Fruit fly (Drosophila melanogaster) whole organism, embryonic: ENCODE results near the gene CG17224.
A peak's percentile ranks its signal among the peaks of the same experiment; 100 is the strongest.

Source experiments
- B-H1 ChIP-seq: fragments of 200-800 bp; sonication (Bioruptor generic); IDR thresholded peaks from 3 replicates; pipeline ENCODE4 v1.3.6; 2022; ENCODE audit warnings: missing biosample characterization, missing genetic modification characterization
- CG10267 ChIP-seq: fragments of 200-800 bp; sonication (Bioruptor generic); optimal IDR thresholded peaks from 2 replicates; lab custom pipeline; 2018; ENCODE audit warnings: missing biosample characterization, mild to moderate bottlenecking, missing genetic modification characterization, moderate library complexity
- CG10979 ChIP-seq: fragments of 200-800 bp; sonication (Bioruptor generic); optimal IDR thresholded peaks from 2 replicates; lab custom pipeline; 2018; ENCODE audit warnings: missing biosample characterization, mild to moderate bottlenecking, missing genetic modification characterization, moderate library complexity
- CG11085 ChIP-seq: fragments of 200-800 bp; sonication (Bioruptor generic); IDR thresholded peaks from 2 replicates; pipeline ENCODE4 v1.3.6; 2022; ENCODE audit warnings: missing biosample characterization, missing genetic modification characterization
- CG11695 ChIP-seq: fragments of 200-800 bp; sonication (Bioruptor generic); IDR thresholded peaks from 3 replicates; pipeline ENCODE4 v1.3.6; 2022; ENCODE audit warnings: missing biosample characterization, missing genetic modification characterization
- CG12299 ChIP-seq: fragments of 200-800 bp; sonication (Bioruptor generic); optimal IDR thresholded peaks from 2 replicates; lab custom pipeline; 2018; ENCODE audit warnings: missing biosample characterization, mild to moderate bottlenecking, missing genetic modification characterization
- CG16813 ChIP-seq: fragments of 200-800 bp; sonication (Bioruptor generic); IDR thresholded peaks from 3 replicates; pipeline ENCODE4 v1.3.6; 2022; ENCODE audit warnings: missing biosample characterization, missing genetic modification characterization; ENCODE audit not compliant: partially characterized antibody
- CG16863 ChIP-seq: fragments of 200-800 bp; sonication (Bioruptor generic); optimal IDR thresholded peaks from 3 replicates; lab custom pipeline; 2016; ENCODE audit warnings: missing biosample characterization, missing genetic modification characterization
- CG2120 ChIP-seq: fragments of 200-800 bp; sonication (Bioruptor generic); optimal IDR thresholded peaks from 3 replicates; lab custom pipeline; 2016; ENCODE audit warnings: missing biosample characterization, missing genetic modification characterization
- CG2889 ChIP-seq: fragments of 200-800 bp; sonication (Bioruptor generic); IDR thresholded peaks from 3 replicates; pipeline ENCODE4 v1.3.6; 2022; ENCODE audit warnings: missing biosample characterization, missing genetic modification characterization
- CG3065 ChIP-seq: fragments of 200-800 bp; sonication (Bioruptor generic); optimal IDR thresholded peaks from 2 replicates; lab custom pipeline; 2016; ENCODE audit warnings: missing biosample characterization, missing genetic modification characterization
- CG31365 ChIP-seq: fragments of 200-800 bp; sonication (Bioruptor generic); optimal IDR thresholded peaks from 2 replicates; lab custom pipeline; 2018; ENCODE audit warnings: missing biosample characterization, mild to moderate bottlenecking, missing genetic modification characterization
- CG3163 ChIP-seq: fragments of 200-800 bp; sonication (Bioruptor generic); optimal IDR thresholded peaks from 3 replicates; lab custom pipeline; 2016; ENCODE audit warnings: missing biosample characterization, missing genetic modification characterization
- CG4707 ChIP-seq: fragments of 200-800 bp; sonication (Bioruptor generic); optimal IDR thresholded peaks from 2 replicates; lab custom pipeline; 2018; ENCODE audit warnings: missing biosample characterization, mild to moderate bottlenecking, missing genetic modification characterization, moderate library complexity
- CG4820 ChIP-seq: fragments of 200-800 bp; sonication (Bioruptor generic); optimal IDR thresholded peaks from 3 replicates; lab custom pipeline; 2016; ENCODE audit warnings: missing biosample characterization, missing genetic modification characterization
- CG7987 ChIP-seq: fragments of 200-800 bp; sonication (Bioruptor generic); optimal IDR thresholded peaks from 2 replicates; lab custom pipeline; 2018; ENCODE audit warnings: missing biosample characterization, mild to moderate bottlenecking, missing genetic modification characterization, moderate library complexity
- CG9727 ChIP-seq: fragments of 200-800 bp; sonication (Bioruptor generic); optimal IDR thresholded peaks from 3 replicates; lab custom pipeline; 2017; ENCODE audit warnings: missing biosample characterization, mild to moderate bottlenecking, missing genetic modification characterization
- CG9817 ChIP-seq: fragments of 200-800 bp; sonication (Bioruptor generic); optimal IDR thresholded peaks from 2 replicates; lab custom pipeline; 2018; ENCODE audit warnings: missing biosample characterization, mild to moderate bottlenecking, missing genetic modification characterization, moderate library complexity
- CTCF ChIP-seq: fragments of 200-800 bp; sonication (Bioruptor generic); optimal IDR thresholded peaks from 2 replicates; lab custom pipeline; 2017; ENCODE audit warnings: missing biosample characterization, mild to moderate bottlenecking, missing genetic modification characterization, moderate library complexity
- CkIIα-i1 ChIP-seq: fragments of 200-800 bp; sonication (Bioruptor generic); IDR thresholded peaks from 2 replicates; pipeline ENCODE4 v1.3.6; 2022; ENCODE audit warnings: missing biosample characterization, missing genetic modification characterization
- Dad ChIP-seq: fragments of 200-800 bp; sonication (Bioruptor generic); optimal IDR thresholded peaks from 3 replicates; lab custom pipeline; 2016; ENCODE audit warnings: missing biosample characterization, missing genetic modification characterization
- Hr39 ChIP-seq: fragments of >200 bp; optimal IDR thresholded peaks from 2 replicates; lab custom pipeline; 2017
- Jarid2 ChIP-seq: fragments of 200-800 bp; sonication (Bioruptor generic); optimal IDR thresholded peaks from 3 replicates; lab custom pipeline; 2017; ENCODE audit warnings: mild to moderate bottlenecking, missing biosample characterization, missing genetic modification reagents, missing genetic modification characterization
- MBD-R2 ChIP-seq: fragments of 200-800 bp; sonication (Bioruptor generic); IDR thresholded peaks from 2 replicates; pipeline ENCODE4 v1.3.6; 2022; ENCODE audit warnings: missing biosample characterization, missing genetic modification characterization
- Mad ChIP-seq: fragments of 200-800 bp; sonication (Bioruptor generic); optimal IDR thresholded peaks from 2 replicates; lab custom pipeline; 2016; ENCODE audit warnings: missing biosample characterization, missing genetic modification characterization
- Ptx1 ChIP-seq: fragments of 200-800 bp; sonication (Bioruptor generic); IDR thresholded peaks from 2 replicates; pipeline ENCODE4 v1.3.6; 2022; ENCODE audit warnings: missing biosample characterization, missing genetic modification characterization
- Sox100B ChIP-seq: fragments of 200-800 bp; sonication (Bioruptor generic); optimal IDR thresholded peaks from 3 replicates; lab custom pipeline; 2018; ENCODE audit warnings: missing biosample characterization, mild to moderate bottlenecking, missing genetic modification characterization
- Stat92E ChIP-seq, 3 experiments: fragments of >200 bp in 2 of 3; fragments of 200-800 bp in 1 of 3; sonication (Bioruptor generic) in 1 of 3; optimal IDR thresholded peaks; 2 replicates each; lab custom pipeline; 2017 to 2019; ENCODE audit warnings: missing biosample characterization in 3 of 3, missing genetic modification characterization in 3 of 3, mild to moderate bottlenecking in 1 of 3, moderate library complexity in 1 of 3
- Vsx1 ChIP-seq: fragments of 200-800 bp; sonication (Bioruptor generic); optimal IDR thresholded peaks from 2 replicates; lab custom pipeline; 2017; ENCODE audit warnings: missing biosample characterization, mild to moderate bottlenecking, missing genetic modification characterization, missing genetic modification reagents
- Xrp1 ChIP-seq: fragments of 200-800 bp; sonication (Bioruptor generic); IDR thresholded peaks from 2 replicates; pipeline ENCODE4 v1.3.6; 2022; ENCODE audit warnings: missing biosample characterization, missing genetic modification characterization
- ase ChIP-seq: fragments of 200-800 bp; sonication (Bioruptor generic); IDR thresholded peaks from 3 replicates; pipeline ENCODE4 v1.3.6; 2022; ENCODE audit warnings: missing biosample characterization, missing genetic modification characterization
- az2 ChIP-seq: fragments of 200-800 bp; sonication (Bioruptor generic); optimal IDR thresholded peaks from 3 replicates; lab custom pipeline; 2016; ENCODE audit warnings: missing biosample characterization, missing genetic modification characterization
- bsh ChIP-seq, 2 experiments: fragments of 200-800 bp; sonication (Bioruptor generic); optimal IDR thresholded peaks; 2 replicates each; lab custom pipeline; 2017 to 2018; ENCODE audit warnings: mild to moderate bottlenecking in 2 of 2, missing biosample characterization in 2 of 2, missing genetic modification characterization in 2 of 2, moderate library complexity in 1 of 2
- cad ChIP-seq: fragments of >200 bp; optimal IDR thresholded peaks from 2 replicates; lab custom pipeline; 2017; ENCODE audit warnings: missing biosample characterization, missing genetic modification characterization
- danr ChIP-seq: fragments of 200-800 bp; sonication (Bioruptor generic); IDR thresholded peaks from 2 replicates; pipeline ENCODE4 v1.3.6; 2022; ENCODE audit warnings: missing biosample characterization, missing genetic modification characterization
- dm ChIP-seq: fragments of 200-800 bp; sonication (Bioruptor generic); optimal IDR thresholded peaks from 3 replicates; lab custom pipeline; 2016; ENCODE audit warnings: missing biosample characterization, missing genetic modification characterization
- dmrt99B ChIP-seq: fragments of 200-800 bp; sonication (Bioruptor generic); optimal IDR thresholded peaks from 2 replicates; lab custom pipeline; 2018; ENCODE audit warnings: missing biosample characterization, mild to moderate bottlenecking, missing genetic modification characterization, moderate library complexity
- ems ChIP-seq: fragments of 200-800 bp; sonication (Bioruptor generic); optimal IDR thresholded peaks from 3 replicates; lab custom pipeline; 2016; ENCODE audit warnings: missing biosample characterization, missing genetic modification characterization
- gce ChIP-seq: fragments of 200-800 bp; sonication (Bioruptor generic); IDR thresholded peaks from 3 replicates; pipeline ENCODE4 v1.3.6; 2022; ENCODE audit warnings: missing biosample characterization, missing genetic modification characterization
- insv ChIP-seq, 2 experiments: fragments of 200-800 bp; sonication (Bioruptor generic); optimal IDR thresholded peaks; 3 replicates each; lab custom pipeline; 2016 to 2018; ENCODE audit warnings: missing biosample characterization in 2 of 2, missing genetic modification characterization in 2 of 2
- jigr1 ChIP-seq: fragments of 200-800 bp; sonication (Bioruptor generic); IDR thresholded peaks from 3 replicates; pipeline ENCODE4 v1.3.6; 2022; ENCODE audit warnings: missing biosample characterization, missing genetic modification characterization
- lab ChIP-seq: fragments of 200-800 bp; sonication (Bioruptor generic); optimal IDR thresholded peaks from 3 replicates; lab custom pipeline; 2017; ENCODE audit warnings: missing biosample characterization, missing genetic modification characterization, mild to moderate bottlenecking, moderate library complexity, missing genetic modification reagents
- maf-S ChIP-seq: fragments of 200-800 bp; sonication (Bioruptor generic); optimal IDR thresholded peaks from 2 replicates; lab custom pipeline; 2016; ENCODE audit warnings: missing biosample characterization, missing genetic modification characterization
- nerfin-2 ChIP-seq: fragments of 200-800 bp; sonication (Bioruptor generic); IDR thresholded peaks from 2 replicates; pipeline ENCODE4 v1.3.6; 2022; ENCODE audit warnings: missing biosample characterization, missing genetic modification characterization; ENCODE audit not compliant: partially characterized antibody
- pita ChIP-seq: fragments of 200-800 bp; sonication (Bioruptor generic); optimal IDR thresholded peaks from 2 replicates; lab custom pipeline; 2017; ENCODE audit warnings: missing biosample characterization, mild to moderate bottlenecking, missing genetic modification characterization
- repo ChIP-seq: fragments of 200-800 bp; sonication (Bioruptor generic); optimal IDR thresholded peaks from 2 replicates; lab custom pipeline; 2016; ENCODE audit warnings: missing biosample characterization, missing genetic modification characterization
- sc ChIP-seq, 3 experiments: fragments of >200 bp in 2 of 3; fragments of 200-800 bp in 1 of 3; sonication (Bioruptor generic) in 1 of 3; optimal IDR thresholded peaks; 2 replicates in 2 of 3; 3 replicates in 1 of 3; lab custom pipeline; 2017; ENCODE audit warnings: mild to moderate bottlenecking in 1 of 3, missing biosample characterization in 1 of 3, missing genetic modification characterization in 1 of 3, missing genetic modification reagents in 1 of 3
- sd ChIP-seq: fragments of 200-800 bp; sonication (Bioruptor generic); optimal IDR thresholded peaks from 3 replicates; lab custom pipeline; 2018; ENCODE audit warnings: missing biosample characterization, mild to moderate bottlenecking, missing genetic modification characterization, moderate library complexity
- so ChIP-seq: fragments of 200-800 bp; sonication (Bioruptor generic); IDR thresholded peaks from 3 replicates; pipeline ENCODE4 v1.3.6; 2022; ENCODE audit warnings: missing biosample characterization, missing genetic modification characterization
- tap ChIP-seq: fragments of 200-800 bp; optimal IDR thresholded peaks from 3 replicates; lab custom pipeline; 2019; ENCODE audit warnings: missing biosample characterization, mild to moderate bottlenecking, missing genetic modification characterization, moderate library complexity
- tll ChIP-seq, 2 experiments: fragments of 200-800 bp in 1 of 2; fragments of >200 bp in 1 of 2; sonication (Bioruptor generic) in 1 of 2; optimal IDR thresholded peaks; 2 replicates each; lab custom pipeline; 2017 to 2019; ENCODE audit warnings: missing biosample characterization in 2 of 2, missing genetic modification characterization in 2 of 2, mild to moderate bottlenecking in 1 of 2, moderate library complexity in 1 of 2
- zen ChIP-seq: fragments of 200-800 bp; sonication (Bioruptor generic); optimal IDR thresholded peaks from 3 replicates; lab custom pipeline; 2018; ENCODE audit warnings: missing biosample characterization, mild to moderate bottlenecking, missing genetic modification characterization, moderate library complexity

The CG17224 gene

DNA sequence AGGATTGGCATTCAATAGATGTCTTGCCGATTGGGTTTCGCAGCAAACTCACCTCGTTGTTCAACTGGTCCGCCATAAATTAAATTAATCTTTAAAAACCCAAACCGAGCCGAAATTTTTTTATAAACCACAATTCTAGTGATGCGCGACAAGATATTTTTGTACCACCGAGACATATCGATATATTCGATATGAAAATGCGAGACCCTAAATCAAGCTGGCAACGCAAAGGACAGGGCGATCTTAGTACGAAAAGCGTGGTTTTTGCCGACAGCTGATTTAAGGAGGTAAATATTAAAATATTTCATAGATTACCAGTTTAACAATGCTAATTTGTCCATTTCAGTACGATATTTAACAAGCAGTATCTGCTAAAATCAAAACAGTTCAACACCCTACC, 10.9 kb upstream of the CG17224 start, which contains the start of the genes Sf3b2 and CG17219 (continued):
- TF ChIP-seq Stat92E (GFP tag; optimal IDR thresholded peaks at IDR 0.05; lab: Kevin White, UChicago) (no peak), bsh (GFP tag; optimal IDR thresholded peaks at IDR 0.05; lab: Kevin White, UChicago) (no peak), Dad (GFP tag; lab: Kevin White, UChicago) (no peak), Hr39 (no peak), CkIIα-i1 (GFP tag; lab: Robert Waterston, UW) (no peak), CG9727 (GFP tag; lab: Kevin White, UChicago) (no peak), tll (GFP tag; optimal IDR thresholded peaks at IDR 0.05; lab: Kevin White, UChicago) (no peak), Mad (GFP tag; lab: Kevin White, UChicago) (peak; percentile 42), tap (tag; lab: Kevin White, UChicago) (no peak), insv (GFP tag; optimal IDR thresholded peaks at IDR 0.05; lab: Kevin White, UChicago) (no peak), ems (GFP tag; lab: Kevin White, UChicago) (no peak), CTCF (GFP tag; lab: Kevin White, UChicago) (no peak), Jarid2 (GFP tag; lab: Kevin White, UChicago) (no peak), CG10267 (tag; lab: Kevin White, UChicago) (peak; percentile 33), CG11695 (GFP tag; lab: Robert Waterston, UW) (no peak), lab (GFP tag; lab: Kevin White, UChicago) (no peak), CG31365 (tag; lab: Kevin White, UChicago) (no peak), Ptx1 (no peak), B-H1 (no peak), maf-S (no peak), CG4820 (no peak), CG3163 (GFP tag; lab: Kevin White, UChicago) (no peak), CG16863 (no peak), danr (GFP tag; lab: Robert Waterston, UW) (no peak), CG12299 (tag; lab: Kevin White, UChicago) (no peak), MBD-R2 (GFP tag; lab: Robert Waterston, UW) (peak; percentile 90), sd (tag; lab: Kevin White, UChicago) (no peak), jigr1 (GFP tag; lab: Robert Waterston, UW) (no peak), CG16813 (GFP tag; lab: Robert Waterston, UW) (peak; percentile 74), dm (GFP tag; lab: Kevin White, UChicago) (peak; percentile 91), gce (no peak), Xrp1 (no peak), Sox100B (GFP tag; lab: Kevin White, UChicago) (no peak), dmrt99B (no peak), zen (no peak), CG11085 (GFP tag; lab: Robert Waterston, UW) (no peak), CG4707 (GFP tag; lab: Kevin White, UChicago) (no peak), Vsx1 (GFP tag; lab: Kevin White, UChicago) (no peak), cad (GFP tag; lab: Kevin White, UChicago) (no peak), CG2889 (no peak), CG2120 (peak; percentile 49), pita (GFP tag; lab: Kevin White, UChicago) (no peak), ase (no peak), CG9817 (no peak), repo (GFP tag; lab: Kevin White, UChicago) (no peak), nerfin-2 (GFP tag; lab: Robert Waterston, UW) (0 out of 2 replicates have a peak, but pooled peaks have one; percentile 39), sc (optimal IDR thresholded peaks at IDR 0.05; lab: Kevin White, UChicago) (no peak), sc (GFP tag; optimal IDR thresholded peaks at IDR 0.05; lab: Kevin White, UChicago) (no peak), CG10979 (no peak), CG7987 (no peak), az2 (no peak), so (GFP tag; lab: Robert Waterston, UW) (no peak), CG3065 (no peak)
